Fruit fly (Drosophila melanogaster): ENCODE data around the gene esc.
A peak's percentile ranks its signal among the peaks of the same experiment; 100 is the strongest.

The esc gene

dm6 chr2L:11846926-11847325 lies 17.7 kb upstream of the esc start, which contains the start of gene Mal-B1:
TSS of gene Mal-B1 (plus strand) at chr2L:11847226.
- TF ChIP-seq CG11902 (GFP tag; optimal IDR thresholded peaks at IDR 0.05) (no peak), CG7368 (GFP tag; optimal IDR thresholded peaks at IDR 0.05) (no peak), fd85E (GFP tag; optimal IDR thresholded peaks at IDR 0.05) (no peak), Ets21C (GFP tag; optimal IDR thresholded peaks at IDR 0.05) (no peak), CG6854 (GFP tag; optimal IDR thresholded peaks at IDR 0.05) (no peak), eg (GFP tag; IDR thresholded peaks at IDR 0.05) (no peak), CG3919 (GFP tag; optimal IDR thresholded peaks at IDR 0.05) (no peak)

- TF ChIP-seq svp (GFP tag): peak; percentile 71
- TF ChIP-seq CG1621 (tag; optimal IDR thresholded peaks at IDR 0.05): no peak
- no peak for TF ChIP-seq CG9139 (GFP tag; optimal IDR thresholded peaks at IDR 0.05)
- TF ChIP-seq Hr39 (GFP tag; optimal IDR thresholded peaks at IDR 0.05): no peak
- no peak for TF ChIP-seq Met (GFP tag; optimal IDR thresholded peaks at IDR 0.05)
- TF ChIP-seq vri (GFP tag; optimal IDR thresholded peaks at IDR 0.05): peak; percentile 65
- TF ChIP-seq Gug (GFP tag; IDR thresholded peaks at IDR 0.05): no peak
- TF ChIP-seq CG34406 (GFP tag; optimal IDR thresholded peaks at IDR 0.05): no peak
- peak; percentile 85 for TF ChIP-seq fkh (GFP tag; optimal IDR thresholded peaks at IDR 0.05)
- no peak for TF ChIP-seq CG6792 (GFP tag; optimal IDR thresholded peaks at IDR 0.05)
These were observed 16.1 kb upstream of the esc start for dm6 chr2L:11845159-11845788.

dm6 chr2L:11844278-11844677 lies 15.1 kb upstream of the esc start:
- TF ChIP-seq Hr4 (GFP tag; optimal IDR thresholded peaks at IDR 0.05) (no peak), CG10669 (GFP tag; optimal IDR thresholded peaks at IDR 0.05) (no peak), CG6276 (GFP tag; optimal IDR thresholded peaks at IDR 0.05) (no peak), Sox15 (GFP tag; optimal IDR thresholded peaks at IDR 0.05) (no peak), fd85E (GFP tag; optimal IDR thresholded peaks at IDR 0.05) (no peak), svp (GFP tag) (peak; percentile 90), fd59A (GFP tag; optimal IDR thresholded peaks at IDR 0.05) (no peak)

- peak; percentile 60 for TF ChIP-seq fkh (GFP tag; optimal IDR thresholded peaks at IDR 0.05)
- TF ChIP-seq vri (GFP tag; optimal IDR thresholded peaks at IDR 0.05): peak; percentile 17
- TF ChIP-seq CG8119 (GFP tag; IDR thresholded peaks at IDR 0.05): no peak
These were observed 13.3 kb upstream of the esc start, which contains the start of the genes CG44008, CG14933, CG46426 and CG42486 for dm6 chr2L:11842291-11843187. TSS of gene CG44008 (minus strand) at chr2L:11842445. TSS of gene CG14933 (plus strand) at chr2L:11842828. TSS of gene CG46426 (plus strand) at chr2L:11842828. TSS of gene CG42486 (plus strand) at chr2L:11843137.

- TF ChIP-seq Met (GFP tag; optimal IDR thresholded peaks at IDR 0.05) (peak; percentile 13), Smox (GFP tag; optimal IDR thresholded peaks at IDR 0.05) (peak; percentile 3), svp (GFP tag) (peak; percentile 51), eg (GFP tag; IDR thresholded peaks at IDR 0.05) (no peak)
These were observed 12.3 kb upstream of the esc start for dm6 chr2L:11841538-11841937.

dm6 chr2L:11840391-11840790 lies 11.2 kb upstream of the esc start, which contains the start of gene CG31704:
TSS of gene CG31704 (plus strand) at chr2L:11840691.
- TF ChIP-seq Eip75B (GFP tag; optimal IDR thresholded peaks at IDR 0.05) (no peak), salr (GFP tag; optimal IDR thresholded peaks at IDR 0.05) (no peak), CG16779 (tag; optimal IDR thresholded peaks at IDR 0.05) (no peak), OdsH (GFP tag; optimal IDR thresholded peaks at IDR 0.05) (no peak), spab (GFP tag; optimal IDR thresholded peaks at IDR 0.05) (no peak), CG11762 (GFP tag; optimal IDR thresholded peaks at IDR 0.05; ENCODE audit: insufficient read depth) (no peak)
